Fruit fly (Drosophila melanogaster) whole organism, adult: ENCODE measurements around the gene CG14322.

Source experiments
- CG11617 ChIP-seq: fragments of 200-800 bp; sonication (Bioruptor generic); optimal IDR thresholded peaks from 2 replicates; lab custom pipeline; 2017; ENCODE audit warnings: mild to moderate bottlenecking, missing biosample characterization, missing genetic modification reagents, missing genetic modification characterization
- CG12768 ChIP-seq: fragments of 200-800 bp; sonication (Bioruptor generic); optimal IDR thresholded peaks from 2 replicates; lab custom pipeline; 2017; ENCODE audit warnings: missing biosample characterization, missing genetic modification characterization, mild to moderate bottlenecking, moderate library complexity, missing genetic modification reagents
- CG14711 ChIP-seq: fragments of 200-800 bp; sonication (Bioruptor generic); optimal IDR thresholded peaks from 2 replicates; lab custom pipeline; 2018; ENCODE audit warnings: missing biosample characterization, mild to moderate bottlenecking, missing genetic modification characterization, moderate library complexity
- CG1620 ChIP-seq: fragments of 200-800 bp; sonication (Bioruptor generic); optimal IDR thresholded peaks from 2 replicates; lab custom pipeline; 2016; ENCODE audit warnings: missing biosample characterization, missing genetic modification characterization
- CG33017 ChIP-seq: fragments of 200-800 bp; sonication (Bioruptor generic); optimal IDR thresholded peaks from 2 replicates; lab custom pipeline; 2018; ENCODE audit warnings: missing biosample characterization, mild to moderate bottlenecking, missing genetic modification characterization, moderate library complexity
- CG5204 ChIP-seq: fragments of 200-800 bp; sonication (Bioruptor generic); optimal IDR thresholded peaks from 2 replicates; lab custom pipeline; 2016; ENCODE audit warnings: missing biosample characterization, missing genetic modification characterization
- CG7045 ChIP-seq: fragments of 200-800 bp; sonication (Bioruptor generic); optimal IDR thresholded peaks from 2 replicates; lab custom pipeline; 2017; ENCODE audit warnings: missing biosample characterization, mild to moderate bottlenecking, missing genetic modification characterization
- CG7101 ChIP-seq: fragments of 200-800 bp; sonication (Bioruptor generic); optimal IDR thresholded peaks from 2 replicates; lab custom pipeline; 2018; ENCODE audit warnings: missing biosample characterization, mild to moderate bottlenecking, missing genetic modification characterization, moderate library complexity
- Clk ChIP-seq: fragments of 200-800 bp; sonication (Bioruptor generic); optimal IDR thresholded peaks from 2 replicates; lab custom pipeline; 2017; ENCODE audit warnings: missing biosample characterization, missing genetic modification characterization
- Crg-1 ChIP-seq: fragments of 200-800 bp; sonication (Bioruptor generic); optimal IDR thresholded peaks from 2 replicates; lab custom pipeline; 2016; ENCODE audit warnings: missing biosample characterization, missing genetic modification characterization
- Hr96 ChIP-seq: fragments of 200-800 bp; sonication (Bioruptor generic); optimal IDR thresholded peaks from 2 replicates; lab custom pipeline; 2016; ENCODE audit warnings: missing biosample characterization, missing genetic modification characterization
- Mnt ChIP-seq: fragments of 200-800 bp; sonication (Bioruptor generic); optimal IDR thresholded peaks from 2 replicates; lab custom pipeline; 2016; ENCODE audit warnings: missing biosample characterization, mild to moderate bottlenecking, missing genetic modification characterization
- bab1 ChIP-seq: fragments of 200-800 bp; sonication (Bioruptor generic); optimal IDR thresholded peaks from 3 replicates; lab custom pipeline; 2019; ENCODE audit warnings: missing biosample characterization, mild to moderate bottlenecking, missing genetic modification characterization, moderate library complexity
- cic ChIP-seq: fragments of 200-800 bp; sonication (Bioruptor generic); optimal IDR thresholded peaks from 2 replicates; lab custom pipeline; 2017; ENCODE audit warnings: missing biosample characterization, mild to moderate bottlenecking, missing genetic modification characterization, moderate library complexity
- cnc ChIP-seq, 2 experiments: fragments of >200 bp; optimal IDR thresholded peaks; 2 replicates each; lab custom pipeline; 2017
- kay ChIP-seq: fragments of 200-800 bp; sonication (Bioruptor generic); peaks from one replicate; lab custom pipeline; 2016; ENCODE audit warnings: missing biosample characterization, missing genetic modification characterization, borderline replicate concordance
- ovo ChIP-seq: fragments of 200-800 bp; sonication (Bioruptor generic); optimal IDR thresholded peaks from 2 replicates; lab custom pipeline; 2016; ENCODE audit warnings: missing biosample characterization, missing genetic modification characterization
- pad ChIP-seq: fragments of 200-800 bp; sonication (Bioruptor generic); optimal IDR thresholded peaks from 3 replicates; lab custom pipeline; 2017; ENCODE audit warnings: missing biosample characterization, missing genetic modification characterization, mild to moderate bottlenecking, moderate library complexity, missing genetic modification reagents
- tj ChIP-seq: fragments of 200-800 bp; sonication (Bioruptor generic); optimal IDR thresholded peaks from 3 replicates; lab custom pipeline; 2017; ENCODE audit warnings: missing biosample characterization, mild to moderate bottlenecking, missing genetic modification characterization, moderate library complexity
- toe ChIP-seq: fragments of 200-800 bp; sonication (Bioruptor generic); optimal IDR thresholded peaks from 2 replicates; lab custom pipeline; 2016; ENCODE audit warnings: missing biosample characterization, missing genetic modification characterization

The CG14322 gene

DNA sequence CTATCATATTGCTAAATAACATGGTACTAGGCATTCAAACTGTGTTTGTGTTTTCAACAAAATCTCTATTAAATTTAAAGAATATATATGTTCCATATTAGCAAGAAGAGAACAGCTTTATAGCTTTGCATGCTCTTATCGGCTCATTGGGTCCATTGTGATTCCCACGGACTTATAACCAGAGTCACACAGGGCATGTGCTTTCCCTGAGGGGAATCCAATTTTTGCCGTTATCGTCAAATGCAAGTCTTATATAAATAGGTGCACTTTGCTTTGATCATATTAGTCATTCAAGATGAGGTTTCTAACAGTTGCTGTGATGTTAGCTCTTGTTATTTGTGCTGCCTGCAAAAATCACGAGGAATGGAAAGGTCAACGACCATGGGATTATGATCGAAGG, 19.8 kb downstream of the CG14322 start, which contains the start of gene CG45045:
CG45045 (plus strand) TSS at position 294 of the 400 bp plus-strand sequence.
- TF ChIP-seq toe (GFP tag; lab: Kevin White, UChicago) = no peak
- no peak for TF ChIP-seq Mnt (GFP tag; lab: Kevin White, UChicago)
- no peak for TF ChIP-seq tj (GFP tag; lab: Kevin White, UChicago)
- TF ChIP-seq kay (GFP tag; lab: Kevin White, UChicago) = no peak
- TF ChIP-seq ovo = no peak
- no peak for TF ChIP-seq Clk (GFP tag; lab: Kevin White, UChicago)
- no peak for TF ChIP-seq CG5204 (GFP tag; lab: Kevin White, UChicago)

DNA sequence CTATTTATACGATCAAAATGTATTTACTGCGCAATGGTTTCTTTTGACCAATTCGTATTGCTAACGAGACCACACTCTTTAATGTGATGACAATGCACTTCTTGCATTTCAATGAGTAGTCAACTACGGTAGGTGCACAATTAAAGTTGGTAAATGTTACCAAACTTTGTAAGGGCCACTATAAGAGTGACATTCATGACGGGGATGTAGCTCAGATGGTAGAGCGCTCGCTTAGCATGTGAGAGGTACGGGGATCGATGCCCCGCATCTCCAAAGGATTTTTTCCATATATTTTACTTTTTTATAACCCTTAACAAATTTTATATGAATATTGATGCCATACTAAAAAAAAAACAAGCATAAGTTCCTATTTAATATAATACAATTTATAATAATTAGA, 20.5 kb downstream of the CG14322 start:
- peak; percentile 14 for TF ChIP-seq bab1 (GFP tag; lab: Kevin White, UChicago)
- TF ChIP-seq CG12768 = no peak
- TF ChIP-seq tj (GFP tag; lab: Kevin White, UChicago) = peak; percentile 87
- TF ChIP-seq cic (GFP tag; lab: Kevin White, UChicago) = no peak
- TF ChIP-seq Crg-1 (GFP tag; lab: Kevin White, UChicago) = no peak

DNA sequence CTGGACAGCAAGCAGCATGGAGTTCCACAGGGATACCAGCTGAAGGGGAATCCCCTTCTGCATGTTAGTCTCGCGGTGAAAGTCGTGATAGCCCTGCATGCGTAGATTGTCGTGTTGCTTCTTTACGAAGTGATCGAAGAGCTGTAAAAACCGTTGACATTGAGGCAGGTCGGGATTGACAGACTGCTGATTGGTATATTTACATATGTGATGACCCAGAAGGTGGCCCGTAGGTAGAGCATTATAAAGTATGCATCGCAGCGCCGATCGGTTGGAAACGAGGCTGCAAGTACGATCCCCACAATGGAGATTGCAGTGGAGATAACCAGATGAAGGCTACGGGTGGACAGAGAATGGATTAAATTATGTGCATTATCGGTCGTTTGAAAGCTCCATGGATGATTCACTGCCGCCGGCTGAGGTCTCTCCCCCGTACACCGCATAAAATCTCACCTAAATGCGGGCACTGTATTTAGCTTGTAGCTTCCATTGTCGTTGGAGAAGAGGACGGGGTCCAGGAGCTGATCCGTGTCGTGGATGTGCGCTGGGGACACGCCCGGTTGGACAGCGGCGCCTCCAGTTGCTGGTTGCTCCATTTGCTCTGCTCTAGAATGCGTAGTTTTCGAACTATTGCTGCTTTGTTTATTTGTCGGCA, 22.9 kb downstream of the CG14322 start:
- TF ChIP-seq tj (GFP tag; lab: Kevin White, UChicago) (peak; percentile 67), CG12768 (no peak), CG14711 (tag; lab: Kevin White, UChicago) (no peak), toe (GFP tag; lab: Kevin White, UChicago) (no peak), kay (GFP tag; lab: Kevin White, UChicago) (peak; percentile 99), CG11617 (GFP tag; lab: Kevin White, UChicago) (no peak), Mnt (GFP tag; lab: Kevin White, UChicago) (no peak), cic (GFP tag; lab: Kevin White, UChicago) (peak; percentile 37), ovo (no peak)

DNA sequence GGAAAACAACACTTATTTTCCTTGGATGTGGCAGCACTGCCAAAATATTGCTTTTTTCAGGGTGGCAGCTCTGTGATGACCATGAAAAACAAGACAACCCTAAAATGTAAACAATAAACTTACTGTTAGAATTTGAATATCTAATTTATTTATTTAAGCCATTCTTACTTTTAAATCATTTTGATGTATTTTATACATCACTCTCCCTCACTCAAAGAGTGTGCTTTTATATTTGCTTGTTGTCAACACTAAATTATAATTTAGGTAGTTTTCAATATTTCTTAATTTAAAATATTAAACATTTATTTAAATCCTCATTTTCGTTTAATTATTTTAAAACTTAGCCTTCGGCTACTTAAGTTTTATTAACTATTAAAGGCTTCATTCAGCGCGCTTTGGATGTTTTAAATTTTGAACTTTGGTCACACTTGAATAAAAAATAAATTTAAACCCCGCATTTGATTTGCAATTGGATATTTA, 23.4 kb downstream of the CG14322 start, which contains the start of the genes CG7523 and Mps1:
CG7523 (minus strand) TSS at position 39 of the 480 bp plus-strand sequence.
Mps1 (plus strand) TSS at position 415 of the 480 bp plus-strand sequence.
- TF ChIP-seq kay (GFP tag; lab: Kevin White, UChicago) = peak; percentile 93
- TF ChIP-seq CG11617 (GFP tag; lab: Kevin White, UChicago) = peak; percentile 37
- TF ChIP-seq CG14711 (tag; lab: Kevin White, UChicago) = peak; percentile 100
- peak; percentile 1 for TF ChIP-seq ovo
- peak; percentile 35 for TF ChIP-seq Mnt (GFP tag; lab: Kevin White, UChicago)
- peak; percentile 47 for TF ChIP-seq Crg-1 (GFP tag; lab: Kevin White, UChicago)
- TF ChIP-seq Hr96 (GFP tag; lab: Kevin White, UChicago) = no peak
- TF ChIP-seq cnc (optimal IDR thresholded peaks at IDR 0.05; lab: Kevin White, UChicago) = no peak

DNA sequence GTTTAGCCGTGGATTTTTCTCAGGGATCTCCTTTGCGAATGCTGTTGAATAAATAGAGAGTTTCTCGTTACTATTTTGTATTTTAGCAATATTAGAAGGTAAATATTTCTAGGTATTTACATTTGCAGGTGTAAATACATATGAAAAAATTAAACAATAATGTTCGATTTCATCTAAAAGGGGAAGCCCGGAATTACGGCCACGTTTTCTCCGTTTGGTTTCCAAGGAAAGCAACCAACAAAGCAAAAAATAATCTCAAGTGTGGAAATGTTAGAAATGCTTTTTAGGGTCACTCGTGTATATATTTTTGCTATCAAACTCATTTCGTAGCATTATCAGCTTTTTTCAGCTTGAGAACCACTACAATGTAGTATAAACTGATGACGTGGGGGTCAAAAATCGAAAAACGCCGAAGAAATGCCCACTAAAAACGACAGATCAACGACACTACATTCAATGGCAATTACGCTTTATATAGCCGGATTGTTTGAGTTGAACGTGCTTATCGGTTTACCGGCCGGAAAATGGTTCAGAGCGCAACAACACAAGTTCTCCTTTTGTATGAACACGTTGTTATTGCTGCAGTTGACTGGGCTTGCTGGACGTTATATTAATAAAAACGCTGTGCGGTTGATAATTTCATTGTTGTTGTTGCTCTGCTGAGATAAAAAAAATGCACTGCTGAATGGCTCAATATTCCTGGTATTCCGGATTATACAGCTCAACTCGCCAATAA, 30.8 kb downstream of the CG14322 start:
- TF ChIP-seq Crg-1 (GFP tag; lab: Kevin White, UChicago) = peak; percentile 4
- no peak for TF ChIP-seq CG7101
- no peak for TF ChIP-seq CG33017 (tag; lab: Kevin White, UChicago)
- no peak for TF ChIP-seq kay (GFP tag; lab: Kevin White, UChicago)
- peak; percentile 57 for TF ChIP-seq CG12768
- TF ChIP-seq Clk (GFP tag; lab: Kevin White, UChicago) = no peak
- TF ChIP-seq cic (GFP tag; lab: Kevin White, UChicago) = peak; percentile 61
- no peak for TF ChIP-seq pad
- no peak for TF ChIP-seq Hr96 (GFP tag; lab: Kevin White, UChicago)
- peak; percentile 43 for TF ChIP-seq Mnt (GFP tag; lab: Kevin White, UChicago)
- TF ChIP-seq cnc (optimal IDR thresholded peaks at IDR 0.05; lab: Kevin White, UChicago) = no peak
- no peak for TF ChIP-seq CG5204 (GFP tag; lab: Kevin White, UChicago)
- TF ChIP-seq CG1620 (GFP tag; lab: Kevin White, UChicago) = no peak
- TF ChIP-seq CG11617 (GFP tag; lab: Kevin White, UChicago) = no peak
- no peak for TF ChIP-seq toe (GFP tag; lab: Kevin White, UChicago)
- peak; percentile 21 for TF ChIP-seq tj (GFP tag; lab: Kevin White, UChicago)
- peak; percentile 31 for TF ChIP-seq bab1 (GFP tag; lab: Kevin White, UChicago)
- no peak for TF ChIP-seq ovo
- no peak for TF ChIP-seq CG14711 (tag; lab: Kevin White, UChicago)
- no peak for TF ChIP-seq CG7045

DNA sequence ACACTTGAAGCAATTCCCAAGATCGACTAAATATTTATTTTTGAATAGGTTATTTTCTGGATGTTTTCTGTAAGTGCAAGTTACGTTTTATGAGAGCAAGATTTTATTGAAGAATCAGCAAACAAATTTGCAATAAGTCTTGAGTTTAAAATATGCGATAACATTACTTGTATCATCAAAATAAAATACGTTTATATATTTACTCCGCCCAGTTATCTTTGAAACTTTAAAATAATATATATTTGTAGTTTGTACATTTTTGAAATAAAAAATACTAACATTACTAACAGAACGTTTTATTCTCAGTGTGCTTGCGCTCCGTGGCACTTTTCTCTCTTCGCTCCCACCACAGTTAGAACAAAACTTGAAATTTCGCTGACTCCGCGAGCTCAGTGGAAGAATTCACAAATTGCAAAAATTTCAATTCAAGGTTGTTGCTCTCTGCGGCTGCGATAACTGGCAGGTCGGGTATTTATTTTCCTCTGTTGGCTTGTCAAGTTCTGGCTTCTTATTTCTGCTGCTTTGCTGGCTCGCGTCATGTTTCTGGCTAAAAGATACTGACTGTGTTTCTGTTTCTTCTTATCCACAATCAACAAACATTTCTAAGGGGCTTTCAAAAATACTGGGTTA, 32.0 kb downstream of the CG14322 start:
- TF ChIP-seq CG7045 (peak; percentile 46), Clk (GFP tag; lab: Kevin White, UChicago) (no peak), bab1 (GFP tag; lab: Kevin White, UChicago) (peak; percentile 83), Mnt (GFP tag; lab: Kevin White, UChicago) (no peak), Crg-1 (GFP tag; lab: Kevin White, UChicago) (no peak), CG5204 (GFP tag; lab: Kevin White, UChicago) (no peak), toe (GFP tag; lab: Kevin White, UChicago) (no peak), CG1620 (GFP tag; lab: Kevin White, UChicago) (peak; percentile 9), cnc (optimal IDR thresholded peaks at IDR 0.05; lab: Kevin White, UChicago) (no peak), Hr96 (GFP tag; lab: Kevin White, UChicago) (no peak), kay (GFP tag; lab: Kevin White, UChicago) (peak; percentile 69), pad (peak; percentile 51), ovo (peak; percentile 8), CG12768 (peak; percentile 49), CG11617 (GFP tag; lab: Kevin White, UChicago) (peak; percentile 73), cic (GFP tag; lab: Kevin White, UChicago) (peak; percentile 17), CG7101 (peak; percentile 68), CG33017 (tag; lab: Kevin White, UChicago) (peak; percentile 69), CG14711 (tag; lab: Kevin White, UChicago) (peak; percentile 69), tj (GFP tag; lab: Kevin White, UChicago) (peak; percentile 99)
